Worm (Caenorhabditis elegans) whole organism, L4/young adult: ENCODE measurements around the gene C27C12.3.

Source experiments
- dao-5 ChIP-seq: sonication (generic microtip); optimal IDR thresholded peaks from 2 replicates; lab custom pipeline; 2016; ENCODE audit warnings: missing genotype, missing genetic modification characterization, moderate library complexity, missing compliant biosample characterization
- him-1 ChIP-seq: sonication (generic microtip); optimal IDR thresholded peaks from 2 replicates; lab custom pipeline; 2016; ENCODE audit warnings: missing genotype, missing genetic modification reagents, missing genetic modification characterization, missing compliant biosample characterization

ce11 chrX:14898205-14898604 is 32.6 kb upstream of the C27C12.3 start, which contains the start of gene lips-8:
- TF ChIP-seq him-1 (tag; lab: Kevin White, UChicago) (no peak), dao-5 (tag; lab: Kevin White, UChicago) (no peak)
